Fruit fly (Drosophila melanogaster): Measurements from ENCODE around the gene CG12003.

dm6 chr3L:1591692-1592371 lies 26.6 kb downstream of the CG12003 start:
- TF ChIP-seq usp (GFP tag; optimal IDR thresholded peaks at IDR 0.05) (no peak), CG8478 (optimal IDR thresholded peaks at IDR 0.05) (no peak), EcR (GFP tag; optimal IDR thresholded peaks at IDR 0.05) (no peak)
